Fruit fly (Drosophila melanogaster) whole organism, embryonic: ENCODE measurements around the gene CG11267.

Experiments used
- CG17361 ChIP-seq: fragments of 200-800 bp; sonication (Bioruptor generic); IDR thresholded peaks from 3 replicates; pipeline ENCODE4 v1.3.6; 2022; ENCODE audit warnings: missing biosample characterization, missing genetic modification characterization
- CG4328 ChIP-seq: fragments of 200-800 bp; sonication (Bioruptor generic); optimal IDR thresholded peaks from 3 replicates; lab custom pipeline; 2017; ENCODE audit warnings: missing biosample characterization, missing genetic modification reagents, missing genetic modification characterization
- esg ChIP-seq: fragments of 200-800 bp; sonication (Bioruptor generic); conservative IDR thresholded peaks from 2 replicates; pipeline ENCODE4 v1.3.6; 2022; ENCODE audit warnings: missing biosample characterization, missing genetic modification characterization
- gem ChIP-seq: fragments of 200-800 bp; sonication (Bioruptor generic); optimal IDR thresholded peaks from 2 replicates; lab custom pipeline; 2019; ENCODE audit warnings: missing biosample characterization, mild to moderate bottlenecking, missing genetic modification characterization, moderate library complexity

CG11267 gene

DNA sequence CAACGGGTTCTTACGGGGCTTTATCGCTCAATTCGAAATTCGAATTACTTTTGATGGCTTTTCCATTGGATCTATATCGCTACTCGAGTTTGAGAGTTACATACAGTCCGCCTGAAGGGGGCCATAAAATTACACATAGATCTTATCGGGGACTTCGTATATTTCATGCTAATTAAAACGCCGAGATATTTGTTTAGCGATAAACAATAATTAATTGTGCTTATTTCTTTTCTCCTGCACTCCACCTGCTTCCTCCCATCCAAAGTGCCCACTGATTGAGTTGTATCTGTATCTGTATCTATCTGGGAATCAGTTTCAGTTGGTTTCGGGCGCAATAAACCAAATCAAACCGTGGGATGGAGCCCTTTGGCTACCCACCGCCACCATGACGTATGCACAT is 49.8 kb downstream of the CG11267 start (continued):
- no peak for TF ChIP-seq CG4328

DNA sequence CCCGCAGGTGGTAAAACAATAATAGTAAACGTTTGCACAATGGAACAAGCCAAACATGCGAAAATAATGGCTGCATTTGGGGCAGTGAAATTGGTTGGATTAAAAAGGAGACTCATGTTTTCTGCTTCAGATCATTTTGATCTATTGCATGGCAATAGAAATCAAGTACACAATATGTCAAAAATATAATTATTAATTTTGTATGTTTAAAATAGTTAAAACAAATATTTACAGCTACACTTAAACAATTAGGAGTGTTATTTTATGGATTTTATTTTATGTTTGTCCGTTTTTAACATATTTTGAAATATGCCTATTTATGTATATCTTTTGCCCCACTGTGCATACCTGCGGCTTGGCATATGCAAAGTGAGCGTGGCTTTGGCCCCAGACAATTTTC is 50.4 kb downstream of the CG11267 start:
- peak; percentile 19 for TF ChIP-seq gem (tag; lab: Kevin White, UChicago)
- 0 out of 3 replicates have a peak, but pooled peaks have one; percentile 9 for TF ChIP-seq CG17361
- no peak for TF ChIP-seq esg (GFP tag; lab: Robert Waterston, UW)
